Fruit fly (Drosophila melanogaster): Measurements from ENCODE around the gene Stat92E.

The Stat92E gene

DNA sequence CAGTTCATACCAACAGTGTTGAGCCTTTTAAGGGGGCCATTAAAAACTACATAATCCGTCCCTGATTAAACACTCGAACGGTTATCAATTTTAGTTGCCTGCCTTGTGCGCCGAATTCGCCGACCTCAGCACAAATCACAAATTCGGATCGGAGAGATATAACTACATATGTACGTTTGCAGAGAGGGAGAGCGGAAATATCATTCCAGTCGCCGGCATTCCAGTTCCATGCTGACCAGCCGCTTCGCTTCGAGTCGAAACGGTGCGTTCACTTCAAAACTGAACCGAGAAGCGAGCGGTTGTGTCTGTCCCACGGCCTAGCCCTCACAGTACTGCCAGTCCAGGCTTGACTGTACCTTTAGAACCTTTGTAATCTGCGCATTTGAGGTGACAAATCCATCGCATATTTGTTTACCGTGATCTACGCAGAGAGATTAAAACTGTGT is 22.4 kb upstream of the Stat92E start:
- TF ChIP-seq fkh (GFP tag; optimal IDR thresholded peaks at IDR 0.05) = peak; percentile 73
- TF ChIP-seq CG6163 (GFP tag; IDR thresholded peaks at IDR 0.05) = 0 out of 3 replicates have a peak, but pooled peaks have one; percentile 20
- TF ChIP-seq CG34406 (GFP tag; optimal IDR thresholded peaks at IDR 0.05) = no peak
- TF ChIP-seq esn (GFP tag; optimal IDR thresholded peaks at IDR 0.05) = peak; percentile 9
- TF ChIP-seq CG6276 (GFP tag; optimal IDR thresholded peaks at IDR 0.05) = no peak
- no peak for TF ChIP-seq CG9139 (GFP tag; optimal IDR thresholded peaks at IDR 0.05)
- TF ChIP-seq CG32006 (GFP tag; optimal IDR thresholded peaks at IDR 0.05) = no peak
- TF ChIP-seq Met (GFP tag; optimal IDR thresholded peaks at IDR 0.05) = no peak
- TF ChIP-seq lz (GFP tag; optimal IDR thresholded peaks at IDR 0.05) = no peak
- TF ChIP-seq CG16779 (tag; optimal IDR thresholded peaks at IDR 0.05) = no peak
- no peak for TF ChIP-seq CG11294 (GFP tag; IDR thresholded peaks at IDR 0.05)
- TF ChIP-seq Gug (GFP tag; IDR thresholded peaks at IDR 0.05) = no peak
- no peak for TF ChIP-seq salr (GFP tag; optimal IDR thresholded peaks at IDR 0.05)
- no peak for TF ChIP-seq ss (GFP tag; optimal IDR thresholded peaks at IDR 0.05)
- no peak for TF ChIP-seq pdm3 (GFP tag; optimal IDR thresholded peaks at IDR 0.05)
- TF ChIP-seq CG8632 (GFP tag; optimal IDR thresholded peaks at IDR 0.05) = no peak
- peak; percentile 60 for TF ChIP-seq CG6854 (GFP tag; optimal IDR thresholded peaks at IDR 0.05)
- TF ChIP-seq svp (GFP tag) = peak; percentile 38
- TF ChIP-seq CG6808 (GFP tag; optimal IDR thresholded peaks at IDR 0.05) = no peak
- TF ChIP-seq Sox14 (GFP tag; optimal IDR thresholded peaks at IDR 0.05) = no peak
- TF ChIP-seq Eip93F (GFP tag; optimal IDR thresholded peaks at IDR 0.05) = no peak
- TF ChIP-seq topi (GFP tag; optimal IDR thresholded peaks at IDR 0.05) = no peak
- no peak for TF ChIP-seq CG15336 (GFP tag; IDR thresholded peaks at IDR 0.05)
- TF ChIP-seq Eip78C (GFP tag) = peak; percentile 27

DNA sequence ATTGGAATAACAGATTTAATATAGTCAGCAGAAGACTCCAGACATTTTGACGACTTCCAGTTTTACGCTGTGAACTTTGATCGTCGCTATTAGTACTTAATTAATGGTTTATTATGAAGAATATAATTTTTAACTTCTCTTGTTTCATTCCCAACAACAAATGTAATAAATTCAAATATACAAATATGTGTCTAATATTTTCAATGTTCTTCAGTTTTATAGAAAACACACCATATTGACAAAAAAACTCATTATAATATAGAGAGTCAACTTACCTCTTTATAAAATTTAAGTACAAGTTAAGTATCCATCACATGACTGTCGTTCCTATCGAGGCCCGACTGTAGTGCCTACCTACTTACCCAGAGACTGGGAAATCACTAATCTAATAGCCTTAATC is 21.2 kb upstream of the Stat92E start:
- TF ChIP-seq CG8319 (GFP tag; optimal IDR thresholded peaks at IDR 0.05) (no peak), CG1621 (tag; optimal IDR thresholded peaks at IDR 0.05) (no peak), CG7368 (GFP tag; optimal IDR thresholded peaks at IDR 0.05) (no peak), CG10631 (GFP tag; optimal IDR thresholded peaks at IDR 0.05) (no peak), CG6854 (GFP tag; optimal IDR thresholded peaks at IDR 0.05) (no peak), Eip78C (GFP tag) (peak; percentile 48), svp (GFP tag) (peak; percentile 45), pdm3 (GFP tag; optimal IDR thresholded peaks at IDR 0.05) (no peak), Eip75B (GFP tag; optimal IDR thresholded peaks at IDR 0.05) (no peak), Sox102F (GFP tag; optimal IDR thresholded peaks at IDR 0.05) (no peak), Met (GFP tag; optimal IDR thresholded peaks at IDR 0.05) (no peak), ss (GFP tag; optimal IDR thresholded peaks at IDR 0.05) (no peak), spab (GFP tag; optimal IDR thresholded peaks at IDR 0.05) (no peak), CG6276 (GFP tag; optimal IDR thresholded peaks at IDR 0.05) (no peak), topi (GFP tag; optimal IDR thresholded peaks at IDR 0.05) (no peak), lz (GFP tag; optimal IDR thresholded peaks at IDR 0.05) (no peak), Eip93F (GFP tag; optimal IDR thresholded peaks at IDR 0.05) (no peak), fd59A (GFP tag; optimal IDR thresholded peaks at IDR 0.05) (no peak), CG32006 (GFP tag; optimal IDR thresholded peaks at IDR 0.05) (peak; percentile 51), CG15336 (GFP tag; IDR thresholded peaks at IDR 0.05) (0 out of 2 replicates have a peak, but pooled peaks have one; percentile 22), Hr4 (GFP tag; optimal IDR thresholded peaks at IDR 0.05) (peak; percentile 18), CG34406 (GFP tag; optimal IDR thresholded peaks at IDR 0.05) (no peak)

DNA sequence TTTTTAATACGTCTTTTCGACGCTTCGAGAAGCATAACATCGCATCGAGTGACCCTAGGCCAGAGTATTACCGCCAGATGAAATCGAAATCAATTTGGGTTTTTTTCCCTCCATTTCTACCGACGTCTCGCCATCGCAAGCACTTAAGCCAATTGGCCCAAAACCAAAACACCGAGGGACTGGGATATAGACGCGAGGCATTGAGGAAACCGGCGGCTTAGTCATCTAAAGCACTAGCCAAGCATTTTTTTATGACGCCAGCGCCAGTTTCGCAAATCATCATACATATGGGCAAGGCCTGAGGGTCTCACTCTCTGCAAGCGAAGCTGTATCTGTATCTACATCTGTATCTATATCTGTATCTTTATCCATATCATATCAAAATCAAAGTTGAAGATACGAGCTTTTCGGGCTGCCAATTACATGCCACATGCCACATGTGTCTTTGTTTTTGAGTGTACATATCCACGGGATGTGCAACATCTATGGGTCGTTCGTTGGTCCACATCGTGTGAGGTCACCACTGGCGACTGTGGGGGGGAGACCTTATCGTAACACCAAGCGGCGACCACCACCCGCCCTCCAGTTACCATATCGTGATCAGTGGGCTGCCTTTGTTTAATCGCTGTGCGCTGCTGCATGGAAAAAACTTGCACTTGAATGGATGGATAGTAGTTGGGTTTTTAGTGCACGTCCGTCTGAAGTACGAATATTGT is 15.6 kb upstream of the Stat92E start:
- TF ChIP-seq Ets21C (GFP tag; optimal IDR thresholded peaks at IDR 0.05) = no peak
- TF ChIP-seq CG6808 (GFP tag; optimal IDR thresholded peaks at IDR 0.05) = peak; percentile 4
- peak; percentile 73 for TF ChIP-seq CG8319 (GFP tag; optimal IDR thresholded peaks at IDR 0.05)
- no peak for TF ChIP-seq achi (GFP tag; optimal IDR thresholded peaks at IDR 0.05)

Data from whole organism, prepupa.